Worm (Caenorhabditis elegans) whole organism, L4/young adult: ENCODE data around the gene twk-8.

Source experiments
- W03F9.2 ChIP-seq: fragments of 150-350 bp; optimal IDR thresholded peaks from 2 replicates; lab custom pipeline; 2014; ENCODE audit warnings: missing biosample characterization, missing genetic modification characterization
- dao-5 ChIP-seq: sonication (generic microtip); optimal IDR thresholded peaks from 2 replicates; lab custom pipeline; 2016; ENCODE audit warnings: missing genotype, missing genetic modification characterization, moderate library complexity, missing compliant biosample characterization
- him-1 ChIP-seq: sonication (generic microtip); optimal IDR thresholded peaks from 2 replicates; lab custom pipeline; 2016; ENCODE audit warnings: missing genotype, missing genetic modification reagents, missing genetic modification characterization, missing compliant biosample characterization

The twk-8 gene

DNA sequence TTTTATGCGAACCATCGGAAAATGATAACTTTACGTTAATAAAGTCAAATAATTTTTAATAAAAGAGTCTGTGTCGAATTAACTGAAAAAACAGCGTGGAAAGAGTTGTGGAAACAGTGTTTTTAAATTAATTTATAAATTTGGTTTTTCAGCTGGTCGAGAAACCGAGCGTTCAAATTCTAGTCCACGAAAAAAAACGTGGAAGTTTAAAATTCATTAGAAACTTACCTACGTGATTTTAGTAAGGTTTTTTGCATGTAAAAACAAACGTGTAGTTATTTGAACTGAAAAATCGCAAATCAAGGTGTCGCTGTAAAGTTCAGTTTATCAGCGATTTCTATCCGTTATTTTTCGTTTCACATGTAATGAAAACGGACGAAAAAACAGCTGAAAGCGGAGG, 3.7 kb upstream of the twk-8 start, which contains the start of gene mans-4:
Gene mans-4, minus strand, starts transcription at position 101 of the 400 bp plus-strand sequence.
- TF ChIP-seq him-1 (tag; lab: Kevin White, UChicago) (no peak), W03F9.2 (tag; lab: Kevin White, UChicago) (no peak), dao-5 (no peak)

DNA sequence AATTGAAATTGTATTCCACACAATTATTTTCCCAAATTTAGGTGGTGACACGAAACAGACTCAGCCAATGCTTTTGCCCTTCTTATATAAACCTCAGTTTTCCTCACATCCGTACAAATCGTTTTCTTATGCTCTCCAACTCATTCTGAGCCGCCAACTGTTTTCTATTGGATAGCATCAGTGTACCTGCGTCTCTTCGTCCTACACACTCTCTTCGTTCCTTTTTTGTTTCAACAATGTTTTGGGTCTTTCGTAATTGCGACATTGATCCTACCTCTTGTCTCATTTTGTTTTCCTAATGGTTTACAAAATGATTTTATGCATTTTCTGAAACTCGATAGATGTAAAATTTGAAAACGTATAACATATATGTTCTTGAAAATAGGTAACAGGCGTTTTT, 2.8 kb upstream of the twk-8 start:
- TF ChIP-seq W03F9.2 (tag; lab: Kevin White, UChicago) (no peak), dao-5 (no peak), him-1 (tag; lab: Kevin White, UChicago) (no peak)

DNA sequence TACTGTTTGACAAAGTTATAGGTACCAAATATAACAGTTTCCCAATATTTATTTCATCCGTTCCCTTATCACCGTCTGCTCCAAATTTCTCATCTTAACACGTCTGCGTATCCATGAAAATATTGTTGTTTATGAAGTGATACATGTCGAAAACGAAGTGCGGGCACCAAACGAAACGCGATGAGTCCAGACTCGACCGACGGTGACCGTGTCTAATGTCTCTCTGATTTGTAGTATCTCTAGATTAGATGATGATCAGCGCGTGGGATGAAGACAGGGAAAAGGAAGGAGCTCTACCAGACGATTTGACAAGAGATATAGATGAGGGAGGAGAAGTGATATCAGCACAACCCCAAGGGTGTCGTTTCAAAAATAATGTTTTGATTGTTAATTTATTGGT, 2.0 kb upstream of the twk-8 start:
- TF ChIP-seq W03F9.2 (tag; lab: Kevin White, UChicago): no peak
- no peak for TF ChIP-seq dao-5
- no peak for TF ChIP-seq him-1 (tag; lab: Kevin White, UChicago)

DNA sequence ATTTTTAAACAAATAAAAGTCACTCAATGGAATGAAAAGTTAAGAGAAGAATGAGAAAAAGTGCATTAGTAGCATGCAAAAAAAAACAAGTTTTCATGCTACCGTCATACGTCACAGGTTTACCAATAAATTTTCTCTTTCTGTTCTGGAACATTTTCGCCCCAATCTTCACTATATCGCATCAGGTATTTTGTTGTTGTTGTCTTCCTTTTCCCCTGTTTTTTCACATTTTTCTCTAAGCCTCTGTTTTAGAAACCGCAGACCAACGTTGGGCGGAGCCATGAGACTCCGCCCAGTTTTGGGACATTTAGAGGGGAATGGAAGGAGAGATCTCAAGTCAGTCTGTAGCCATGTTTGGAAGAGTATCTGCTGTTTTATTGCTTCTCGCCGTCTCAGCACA, 6.1 kb downstream of the twk-8 start, which contains the start of gene msa-1:
Gene msa-1, plus strand, starts transcription at position 301 of the 400 bp plus-strand sequence.
- TF ChIP-seq dao-5 (no peak), W03F9.2 (tag; lab: Kevin White, UChicago) (no peak)

- TF ChIP-seq him-1 (tag; lab: Kevin White, UChicago) (no peak), dao-5 (no peak), W03F9.2 (tag; lab: Kevin White, UChicago) (no peak)
Observed at ce11 chrIV:9090538-9091195, 8.5 kb downstream of the twk-8 start.

DNA sequence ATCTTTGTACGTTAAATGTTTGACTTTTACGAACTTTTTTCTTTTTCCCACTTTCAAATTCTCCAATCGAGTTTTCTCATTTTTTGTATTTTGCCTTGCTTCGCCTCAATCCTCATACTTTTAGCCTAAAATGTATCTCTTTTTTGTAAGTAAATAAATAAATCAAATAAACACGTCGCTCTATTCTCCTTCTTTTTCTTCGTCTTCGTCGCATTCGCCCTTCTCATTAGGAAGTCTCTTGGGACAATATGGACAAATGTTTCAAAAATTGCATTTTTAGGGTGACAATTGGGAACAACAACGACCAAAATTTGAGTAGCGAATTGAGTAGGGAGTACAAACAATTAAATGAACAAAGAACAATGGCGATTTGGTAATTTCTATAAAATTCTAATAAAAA, 9.9 kb downstream of the twk-8 start:
- TF ChIP-seq him-1 (tag; lab: Kevin White, UChicago) (peak; percentile 17), dao-5 (no peak)

ce11 chrIV:9093932-9094331, 11.8 kb downstream of the twk-8 start, which contains the start of gene lpl-1:
TSS of gene lpl-1 (minus strand) at chrIV:9094032.
- TF ChIP-seq W03F9.2 (tag; lab: Kevin White, UChicago): no peak
- no peak for TF ChIP-seq him-1 (tag; lab: Kevin White, UChicago)

DNA sequence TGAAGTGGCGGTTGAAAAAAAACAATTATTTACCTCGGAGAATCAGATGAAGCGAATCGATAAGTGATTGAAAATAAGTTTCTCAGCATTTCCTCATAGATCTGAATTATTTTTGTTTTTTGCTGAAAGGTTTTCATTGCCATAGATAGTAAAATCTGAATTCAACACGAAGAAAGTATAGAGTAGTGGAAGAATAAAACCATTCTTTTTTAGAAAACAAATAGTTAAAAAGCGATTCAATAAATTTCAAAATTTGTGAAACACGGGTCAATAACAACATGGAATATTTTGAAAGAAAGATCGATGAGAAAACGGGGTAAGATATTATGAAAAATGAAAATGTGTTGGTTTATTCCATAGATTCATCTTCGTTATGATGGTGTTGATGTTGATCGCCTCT, 12.2 kb downstream of the twk-8 start, which contains the start of gene mrpl-42:
Gene mrpl-42, minus strand, starts transcription at position 101 of the 400 bp plus-strand sequence.
- TF ChIP-seq dao-5: no peak
- no peak for TF ChIP-seq W03F9.2 (tag; lab: Kevin White, UChicago)
- TF ChIP-seq him-1 (tag; lab: Kevin White, UChicago): no peak

ce11 chrIV:9095553-9095952, 13.4 kb downstream of the twk-8 start, which contains the start of gene icln-1:
TSS of gene icln-1 (minus strand) at chrIV:9095653.
- TF ChIP-seq dao-5 (no peak), W03F9.2 (tag; lab: Kevin White, UChicago) (no peak), him-1 (tag; lab: Kevin White, UChicago) (no peak)

DNA sequence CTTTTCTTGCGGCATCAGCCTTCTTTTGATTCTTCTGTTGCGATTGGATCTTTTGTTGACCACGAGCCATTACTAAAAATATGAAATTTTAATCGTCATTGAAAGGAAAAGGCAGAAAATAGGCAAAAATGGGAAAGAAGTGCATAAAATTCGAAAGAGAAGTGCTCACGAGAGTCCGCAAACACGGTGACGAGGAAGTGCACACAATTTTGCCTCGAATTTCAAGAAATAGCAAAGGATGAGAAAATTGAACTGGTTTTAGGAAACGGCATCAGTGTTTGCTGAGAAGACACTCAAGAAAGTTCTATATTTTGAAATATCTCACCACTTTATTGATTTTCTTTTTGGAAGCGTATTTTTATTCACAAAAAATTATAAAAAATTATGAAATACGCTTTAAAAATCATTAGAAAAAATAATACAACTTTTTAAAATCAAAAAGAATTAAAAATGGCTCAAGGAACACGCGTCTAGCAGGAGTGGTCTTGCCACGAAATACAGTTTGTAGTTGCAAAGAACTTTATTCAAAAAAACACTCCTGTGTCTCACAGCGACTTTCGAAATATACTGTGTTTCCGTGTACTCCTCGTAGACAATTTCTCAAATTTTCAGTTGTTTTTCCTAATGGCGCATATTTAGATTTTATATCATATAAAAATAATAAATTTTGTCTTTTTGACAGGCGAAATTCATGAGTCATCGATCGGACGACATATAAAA, 14.2 kb downstream of the twk-8 start, which contains the start of the genes znf-706 and cpna-3:
Gene znf-706, minus strand, starts transcription at position 72 of the 720 bp plus-strand sequence.
Gene cpna-3, plus strand, starts transcription at position 683 of the 720 bp plus-strand sequence.
- TF ChIP-seq W03F9.2 (tag; lab: Kevin White, UChicago) (peak; percentile 52), dao-5 (no peak)

ce11 chrIV:9098942-9099341, 16.8 kb downstream of the twk-8 start, which contains the start of gene gldi-10:
TSS of gene gldi-10 (plus strand) at chrIV:9099242.
- TF ChIP-seq him-1 (tag; lab: Kevin White, UChicago) (no peak), dao-5 (no peak), W03F9.2 (tag; lab: Kevin White, UChicago) (no peak)

DNA sequence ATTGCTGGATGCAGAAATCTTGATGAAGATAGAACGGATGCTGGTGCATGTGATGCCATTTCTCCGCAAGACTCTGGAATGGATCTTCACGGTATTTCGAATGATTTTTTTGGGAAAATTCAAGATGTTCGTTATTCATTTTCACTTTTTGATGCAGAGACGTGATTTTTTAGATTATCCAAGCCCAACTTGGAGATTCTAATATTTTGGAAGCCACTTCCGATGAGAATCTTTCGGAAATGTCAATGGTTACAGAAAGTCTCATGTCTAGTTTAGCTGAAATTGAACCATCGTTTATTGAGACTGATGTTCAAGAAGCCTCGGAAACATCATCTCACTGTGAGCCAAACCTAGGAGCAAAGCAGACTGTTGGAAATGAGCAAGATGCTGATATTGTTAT, 18.7 kb downstream of the twk-8 start:
- no peak for TF ChIP-seq W03F9.2 (tag; lab: Kevin White, UChicago)
- TF ChIP-seq him-1 (tag; lab: Kevin White, UChicago): no peak
- TF ChIP-seq dao-5: no peak

- TF ChIP-seq W03F9.2 (tag; lab: Kevin White, UChicago): no peak
- no peak for TF ChIP-seq dao-5
Observed at ce11 chrIV:9104071-9105016, 22.2 kb downstream of the twk-8 start, which contains the start of the genes C01F6.14 and fem-3. TSS of gene C01F6.14 (minus strand) at chrIV:9104121. TSS of gene fem-3 (plus strand) at chrIV:9104966.
